Fruit fly (Drosophila melanogaster): Measurements from ENCODE around the gene CG34124.

CG34124 gene

dm6 chr2L:4958111-4958510 is at the start of gene CG34124:
Gene CG34124 (plus strand): TSS chr2L:4958411.
- no peak for TF ChIP-seq Pif1A (GFP tag; optimal IDR thresholded peaks at IDR 0.05)
- TF ChIP-seq CG4496 (GFP tag; IDR thresholded peaks at IDR 0.05): no peak
- TF ChIP-seq Snoo (tag; optimal IDR thresholded peaks at IDR 0.05): no peak
- TF ChIP-seq Pif1B (GFP tag; optimal IDR thresholded peaks at IDR 0.05): no peak
- TF ChIP-seq CG14655 (GFP tag; optimal IDR thresholded peaks at IDR 0.05): no peak
- no peak for TF ChIP-seq rn (GFP tag; IDR thresholded peaks at IDR 0.05)
- no peak for TF ChIP-seq CG34367 (tag; optimal IDR thresholded peaks at IDR 0.05)
- no peak for TF ChIP-seq gl (tag; optimal IDR thresholded peaks at IDR 0.05)
- no peak for TF ChIP-seq CG8159 (tag; optimal IDR thresholded peaks at IDR 0.05)
- TF ChIP-seq Ets98B (GFP tag; IDR thresholded peaks at IDR 0.05): no peak
- TF ChIP-seq CG32121 (GFP tag; IDR thresholded peaks at IDR 0.05): no peak
- no peak for TF ChIP-seq CG10348 (GFP tag; IDR thresholded peaks at IDR 0.05)
- no peak for TF ChIP-seq EcR (GFP tag; optimal IDR thresholded peaks at IDR 0.05)

DNA sequence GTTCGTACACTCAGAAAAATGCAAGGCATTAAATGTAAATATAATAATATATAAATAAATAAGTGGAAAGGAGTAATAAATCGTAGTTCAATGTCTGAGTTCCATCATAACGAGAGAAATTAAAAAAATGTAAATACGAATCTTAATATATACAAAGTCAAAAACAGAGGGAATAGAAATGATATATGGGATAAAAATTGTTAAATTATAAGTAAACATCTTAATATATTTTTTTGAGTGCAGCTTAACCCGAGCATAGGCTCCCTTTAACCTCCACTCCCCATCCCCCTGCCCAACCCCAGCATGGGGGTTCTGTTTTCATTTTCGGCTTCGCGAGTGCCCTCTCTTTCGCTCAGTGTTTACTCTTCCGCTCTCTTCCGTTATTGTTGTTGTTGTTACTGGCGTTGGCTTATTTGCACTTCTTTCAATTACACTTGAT is 42.5 kb upstream of the CG34124 start:
- TF ChIP-seq CG17806 (tag; optimal IDR thresholded peaks at IDR 0.05) (peak; percentile 33), Pif1B (GFP tag; optimal IDR thresholded peaks at IDR 0.05) (peak; percentile 9), CG32121 (GFP tag; IDR thresholded peaks at IDR 0.05) (no peak), D1 (tag; optimal IDR thresholded peaks at IDR 0.05) (no peak), fd96Ca (GFP tag; IDR thresholded peaks at IDR 0.05) (no peak; the same call in 2 of the 3 replicates), gl (tag; optimal IDR thresholded peaks at IDR 0.05) (no peak), CG10348 (GFP tag; IDR thresholded peaks at IDR 0.05) (no peak), CG14655 (GFP tag; optimal IDR thresholded peaks at IDR 0.05) (peak; percentile 60), CG8301 (tag; optimal IDR thresholded peaks at IDR 0.05) (peak; percentile 9), EcR (GFP tag; optimal IDR thresholded peaks at IDR 0.05) (no peak), CG12605 (GFP tag; IDR thresholded peaks at IDR 0.05) (no peak), CG8159 (tag; optimal IDR thresholded peaks at IDR 0.05) (peak; percentile 75), CG4496 (GFP tag; IDR thresholded peaks at IDR 0.05) (no peak), CG15710 (tag; optimal IDR thresholded peaks at IDR 0.05) (peak; percentile 63), Snoo (tag; optimal IDR thresholded peaks at IDR 0.05) (peak; percentile 41), CG13204 (GFP tag; optimal IDR thresholded peaks at IDR 0.05) (peak; percentile 22), rn (GFP tag; IDR thresholded peaks at IDR 0.05) (no peak), Ets98B (GFP tag; IDR thresholded peaks at IDR 0.05) (no peak), Pif1A (GFP tag; optimal IDR thresholded peaks at IDR 0.05) (no peak), CG34367 (tag; optimal IDR thresholded peaks at IDR 0.05) (peak; percentile 30), CG9948 (tag; optimal IDR thresholded peaks at IDR 0.05) (peak; percentile 56)

DNA sequence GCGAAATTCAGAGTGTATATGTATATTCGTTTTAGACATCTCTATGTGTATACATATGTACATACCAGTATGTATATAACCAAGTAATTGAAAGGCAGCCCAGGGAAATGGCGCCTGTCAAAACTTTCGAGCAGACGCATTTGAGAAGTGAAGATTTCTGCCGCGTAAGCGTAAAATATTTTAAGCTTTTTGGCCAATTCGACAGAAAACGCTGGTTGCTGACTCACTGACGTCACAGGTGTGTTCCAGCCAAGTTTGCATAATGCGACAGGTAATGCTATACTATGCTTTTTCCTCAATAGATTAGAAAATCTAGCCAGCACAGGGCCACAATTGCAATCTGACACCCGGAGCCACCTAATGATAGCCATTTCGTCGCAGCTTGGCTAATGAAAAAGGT is 41.5 kb upstream of the CG34124 start:
- no peak for TF ChIP-seq CG13204 (GFP tag; optimal IDR thresholded peaks at IDR 0.05)
- no peak for TF ChIP-seq CG10348 (GFP tag; IDR thresholded peaks at IDR 0.05)
- no peak for TF ChIP-seq CG9948 (tag; optimal IDR thresholded peaks at IDR 0.05)
- TF ChIP-seq CG17806 (tag; optimal IDR thresholded peaks at IDR 0.05): no peak
- no peak for TF ChIP-seq Ets98B (GFP tag; IDR thresholded peaks at IDR 0.05)
- no peak for TF ChIP-seq CG12605 (GFP tag; IDR thresholded peaks at IDR 0.05)
- TF ChIP-seq CG14655 (GFP tag; optimal IDR thresholded peaks at IDR 0.05): no peak
- TF ChIP-seq D1 (tag; optimal IDR thresholded peaks at IDR 0.05): no peak
- TF ChIP-seq rn (GFP tag; IDR thresholded peaks at IDR 0.05): no peak
- no peak for TF ChIP-seq CG8159 (tag; optimal IDR thresholded peaks at IDR 0.05)
- TF ChIP-seq CG15710 (tag; optimal IDR thresholded peaks at IDR 0.05): no peak
- no peak for TF ChIP-seq Snoo (tag; optimal IDR thresholded peaks at IDR 0.05)
- no peak for TF ChIP-seq Pif1B (GFP tag; optimal IDR thresholded peaks at IDR 0.05)
- no peak for TF ChIP-seq CG8301 (tag; optimal IDR thresholded peaks at IDR 0.05)
- TF ChIP-seq CG32121 (GFP tag; IDR thresholded peaks at IDR 0.05): no peak
- TF ChIP-seq CG34367 (tag; optimal IDR thresholded peaks at IDR 0.05): no peak
- TF ChIP-seq fd96Ca (GFP tag; IDR thresholded peaks at IDR 0.05): no peak
- TF ChIP-seq gl (tag; optimal IDR thresholded peaks at IDR 0.05): no peak
- TF ChIP-seq CG4496 (GFP tag; IDR thresholded peaks at IDR 0.05): no peak
- TF ChIP-seq EcR (GFP tag; optimal IDR thresholded peaks at IDR 0.05): no peak

DNA sequence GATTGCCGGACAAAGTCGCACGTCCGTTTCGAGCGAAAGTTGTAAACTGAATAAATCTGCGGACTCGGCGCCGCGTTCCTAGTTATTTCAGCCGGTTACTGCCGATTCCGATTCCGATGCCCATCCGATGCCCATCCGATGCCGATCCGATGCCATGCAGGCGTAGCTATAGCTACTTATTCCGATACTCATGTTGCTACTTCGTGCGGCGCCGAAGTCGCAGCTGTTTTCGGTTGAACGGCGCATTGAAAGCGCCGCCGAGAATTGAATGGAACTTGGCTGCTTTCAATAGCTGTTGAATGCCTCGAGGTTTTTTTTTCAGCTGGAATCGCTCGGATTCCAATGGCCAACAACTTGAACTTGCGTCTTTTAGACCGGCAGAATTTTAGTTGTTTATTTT is 29.9 kb upstream of the CG34124 start:
- TF ChIP-seq CG12605 (GFP tag; IDR thresholded peaks at IDR 0.05) (peak; percentile 28; the same call in 1 of the 2 replicates), CG4496 (GFP tag; IDR thresholded peaks at IDR 0.05) (peak; percentile 55; the same call in 2 of the 3 replicates), Snoo (tag; optimal IDR thresholded peaks at IDR 0.05) (no peak)

- TF ChIP-seq CG9948 (tag; optimal IDR thresholded peaks at IDR 0.05): no peak
- TF ChIP-seq Ets98B (GFP tag; IDR thresholded peaks at IDR 0.05): peak; percentile 54; the same call in 1 of the 2 replicates
- peak; percentile 57; the same call in 1 of the 2 replicates for TF ChIP-seq CG12605 (GFP tag; IDR thresholded peaks at IDR 0.05)
- TF ChIP-seq CG32121 (GFP tag; IDR thresholded peaks at IDR 0.05): peak; percentile 31; the same call in 1 of the 2 replicates
- TF ChIP-seq Pif1B (GFP tag; optimal IDR thresholded peaks at IDR 0.05): no peak
- no peak for TF ChIP-seq gl (tag; optimal IDR thresholded peaks at IDR 0.05)
- no peak for TF ChIP-seq D1 (tag; optimal IDR thresholded peaks at IDR 0.05)
- peak; percentile 14 for TF ChIP-seq CG14655 (GFP tag; optimal IDR thresholded peaks at IDR 0.05)
- TF ChIP-seq CG4496 (GFP tag; IDR thresholded peaks at IDR 0.05): peak; percentile 35; the same call in 2 of the 3 replicates
- no peak for TF ChIP-seq CG34367 (tag; optimal IDR thresholded peaks at IDR 0.05)
Measured at dm6 chr2L:4930541-4930940, 27.7 kb upstream of the CG34124 start.

- no peak for TF ChIP-seq CG17806 (tag; optimal IDR thresholded peaks at IDR 0.05)
- no peak for TF ChIP-seq CG9948 (tag; optimal IDR thresholded peaks at IDR 0.05)
- TF ChIP-seq Ets98B (GFP tag; IDR thresholded peaks at IDR 0.05): no peak
- no peak for TF ChIP-seq CG34367 (tag; optimal IDR thresholded peaks at IDR 0.05)
- TF ChIP-seq Snoo (tag; optimal IDR thresholded peaks at IDR 0.05): no peak
- TF ChIP-seq gl (tag; optimal IDR thresholded peaks at IDR 0.05): no peak
- no peak for TF ChIP-seq CG13204 (GFP tag; optimal IDR thresholded peaks at IDR 0.05)
- no peak for TF ChIP-seq CG10348 (GFP tag; IDR thresholded peaks at IDR 0.05)
- TF ChIP-seq CG32121 (GFP tag; IDR thresholded peaks at IDR 0.05): no peak
- TF ChIP-seq Pif1A (GFP tag; optimal IDR thresholded peaks at IDR 0.05): no peak
- no peak for TF ChIP-seq CG4496 (GFP tag; IDR thresholded peaks at IDR 0.05)
- no peak for TF ChIP-seq CG8159 (tag; optimal IDR thresholded peaks at IDR 0.05)
- TF ChIP-seq CG12605 (GFP tag; IDR thresholded peaks at IDR 0.05): no peak
Measured at dm6 chr2L:4932284-4932683, 25.9 kb upstream of the CG34124 start, which contains the start of gene hoe1. Gene hoe1 (minus strand): TSS chr2L:4932384.
